Fruit fly (Drosophila melanogaster): Measurements from ENCODE around the gene hang.

DNA sequence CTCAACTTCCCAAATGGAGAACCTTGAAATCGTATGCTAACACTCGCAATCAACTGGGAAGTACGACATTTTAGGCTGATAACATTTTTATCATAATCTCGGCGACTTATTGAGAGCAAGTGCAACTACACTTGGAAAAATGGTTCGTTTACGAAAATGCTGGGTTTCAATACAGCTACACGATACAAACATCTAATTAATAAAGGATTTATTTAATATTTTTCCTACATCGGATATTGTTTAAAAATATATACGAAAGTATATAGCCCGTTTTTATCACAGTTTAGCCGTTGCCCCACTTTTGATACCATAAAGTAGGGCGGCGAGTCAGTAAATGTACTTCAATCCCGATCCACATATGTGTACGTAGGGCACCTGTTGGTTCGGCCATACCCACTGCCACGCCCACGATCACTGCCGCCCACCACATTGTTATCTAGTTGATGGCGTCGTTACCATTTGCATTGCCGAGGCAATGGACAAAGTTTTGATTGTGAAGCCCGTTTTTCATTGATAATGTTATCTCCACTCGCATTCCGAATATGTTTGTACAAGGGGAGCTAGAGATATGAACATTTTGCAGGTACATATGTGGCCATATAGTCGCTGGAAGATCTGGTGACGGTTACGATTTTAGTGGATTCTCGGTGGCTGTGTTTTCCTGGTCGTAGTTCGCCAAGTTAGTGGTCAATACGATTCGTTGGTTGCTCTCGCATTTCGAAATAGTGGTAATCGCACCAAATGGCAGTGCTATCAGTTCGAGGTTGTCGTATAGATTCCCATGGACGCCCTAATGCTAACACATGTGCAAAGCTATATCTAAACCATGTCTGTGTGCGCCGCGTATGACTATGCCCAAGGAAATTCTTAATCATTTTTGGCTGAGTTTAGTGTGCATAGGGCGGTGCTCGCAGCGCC lies 7.9 kb upstream of the hang start, which contains the start of gene Traf-like:
- TF ChIP-seq psq (optimal IDR thresholded peaks at IDR 0.05) (no peak), ttk (optimal IDR thresholded peaks at IDR 0.05) (no peak), Myc (optimal IDR thresholded peaks at IDR 0.05) (no peak), h (optimal IDR thresholded peaks at IDR 0.05) (no peak), Sin3A (optimal IDR thresholded peaks at IDR 0.05) (no peak)
